Worm (Caenorhabditis elegans) whole organism, L4 larva: ENCODE measurements around the gene sdz-38.

Source experiments
- D1046.2 ChIP-seq: fragments of 200-800 bp; sonication (Bioruptor generic); IDR thresholded peaks from 2 replicates; pipeline ENCODE4 v1.3.6; 2022; ENCODE audit warnings: missing genetic modification characterization, missing compliant biosample characterization
- F26F4.8 ChIP-seq: fragments of 200-800 bp; sonication (Bioruptor generic); conservative IDR thresholded peaks from 2 replicates; pipeline ENCODE4 v1.3.6; 2022; ENCODE audit warnings: missing genetic modification characterization, missing compliant biosample characterization
- F37D6.2 ChIP-seq: sonication (generic microtip); optimal IDR thresholded peaks from 2 replicates; lab custom pipeline; 2016; ENCODE audit warnings: mild to moderate bottlenecking, missing genetic modification characterization, missing compliant biosample characterization
- F44E2.7 ChIP-seq: fragments of 200-800 bp; sonication (Bioruptor generic); IDR thresholded peaks from 2 replicates; pipeline ENCODE4 v2.1.2; 2022; ENCODE audit warnings: missing genetic modification characterization, missing compliant biosample characterization
- R02D3.7 ChIP-seq: fragments of 150-350 bp; sonication (generic microtip); optimal IDR thresholded peaks from 3 replicates; lab custom pipeline; 2014; ENCODE audit warnings: missing biosample characterization, missing genetic modification characterization
- T20F7.1 ChIP-seq: fragments of 200-800 bp; sonication (Bioruptor generic); optimal IDR thresholded peaks from 2 replicates; lab custom pipeline; 2018; ENCODE audit warnings: mild to moderate bottlenecking, missing genetic modification characterization, missing compliant biosample characterization
- T26A8.4 ChIP-seq: fragments of 200-800 bp; sonication (Bioruptor generic); IDR thresholded peaks from 2 replicates; pipeline ENCODE4 v1.3.6; 2022; ENCODE audit warnings: missing genetic modification characterization, missing compliant biosample characterization
- Y105C5A.15 ChIP-seq: fragments of 200-800 bp; sonication (Bioruptor generic); IDR thresholded peaks from 2 replicates; pipeline ENCODE4 v1.3.6; 2022; ENCODE audit warnings: missing genetic modification characterization, missing compliant biosample characterization
- Y48G9A.11 ChIP-seq: fragments of 200-800 bp; sonication (Bioruptor generic); IDR thresholded peaks from 2 replicates; pipeline ENCODE4 v1.3.6; 2022; ENCODE audit warnings: missing genetic modification reagents, missing genetic modification characterization, missing compliant biosample characterization
- ZK337.2 ChIP-seq: fragments of 200-800 bp; sonication (Bioruptor generic); IDR thresholded peaks from 2 replicates; pipeline ENCODE4 v1.3.6; 2022; ENCODE audit warnings: missing genetic modification reagents, missing genetic modification characterization, missing compliant biosample characterization
- aly-2 ChIP-seq: sonication (generic microtip); optimal IDR thresholded peaks from 2 replicates; lab custom pipeline; 2018; ENCODE audit warnings: missing biosample characterization, missing genetic modification characterization
- ceh-32 ChIP-seq: sonication (generic microtip); optimal IDR thresholded peaks from 2 replicates; lab custom pipeline; 2016; ENCODE audit warnings: mild to moderate bottlenecking, missing genetic modification characterization, missing compliant biosample characterization; ENCODE audit not compliant: poor library complexity
- ceh-44 ChIP-seq: fragments of 200-800 bp; sonication (Bioruptor generic); IDR thresholded peaks from 2 replicates; pipeline ENCODE4 v1.3.6; 2022; ENCODE audit warnings: missing genetic modification reagents, missing genetic modification characterization, missing compliant biosample characterization
- daf-12 ChIP-seq: fragments of 150-350 bp; optimal IDR thresholded peaks from 2 replicates; lab custom pipeline; 2014; ENCODE audit warnings: missing biosample characterization, missing genetic modification reagents, missing genetic modification characterization
- dmd-9 ChIP-seq: fragments of 200-800 bp; sonication (Bioruptor generic); IDR thresholded peaks from 2 replicates; pipeline ENCODE4 v1.3.6; 2022; ENCODE audit warnings: missing genetic modification reagents, missing genetic modification characterization, missing compliant biosample characterization
- dpl-1 ChIP-seq: fragments of 150-350 bp; optimal IDR thresholded peaks from 2 replicates; lab custom pipeline; 2014; ENCODE audit warnings: missing biosample characterization, missing genetic modification reagents, missing genetic modification characterization
- duxl-1 ChIP-seq: sonication (generic microtip); optimal IDR thresholded peaks from 2 replicates; lab custom pipeline; 2016; ENCODE audit warnings: mild to moderate bottlenecking, missing genetic modification characterization, moderate library complexity, missing compliant biosample characterization; ENCODE audit not compliant: poor library complexity
- fkh-10 ChIP-seq: fragments of 150-350 bp; optimal IDR thresholded peaks from 2 replicates; lab custom pipeline; 2014; ENCODE audit warnings: missing biosample characterization, missing genetic modification reagents, missing genetic modification characterization
- hmg-1.1 ChIP-seq: fragments of 200-800 bp; sonication (Bioruptor generic); IDR thresholded peaks from 2 replicates; pipeline ENCODE4 v1.3.6; 2022; ENCODE audit warnings: missing genetic modification reagents, missing genetic modification characterization, missing compliant biosample characterization
- jun-1 ChIP-seq: fragments of 150-350 bp; optimal IDR thresholded peaks from 2 replicates; lab custom pipeline; 2014; ENCODE audit warnings: missing biosample characterization, missing genetic modification reagents, missing genetic modification characterization
- lim-7 ChIP-seq: fragments of 200-800 bp; sonication (Bioruptor generic); IDR thresholded peaks from 2 replicates; pipeline ENCODE4 v1.3.6; 2022; ENCODE audit warnings: missing genetic modification characterization, missing compliant biosample characterization
- lin-1 ChIP-seq: fragments of 200-800 bp; sonication (Bioruptor generic); IDR thresholded peaks from 2 replicates; pipeline ENCODE4 v1.3.6; 2022; ENCODE audit warnings: missing genetic modification reagents, missing genetic modification characterization, missing compliant biosample characterization
- lin-15B ChIP-seq: fragments of 150-350 bp; sonication (generic microtip); optimal IDR thresholded peaks from 3 replicates; lab custom pipeline; 2014; ENCODE audit warnings: missing biosample characterization, missing genetic modification characterization
- lin-29 ChIP-seq: fragments of 200-800 bp; sonication (Bioruptor generic); IDR thresholded peaks from 2 replicates; pipeline ENCODE4 v1.3.6; 2022; ENCODE audit warnings: missing genetic modification reagents, missing genetic modification characterization, missing compliant biosample characterization
- lin-38 ChIP-seq: fragments of 200-800 bp; sonication (Bioruptor generic); IDR thresholded peaks from 2 replicates; pipeline ENCODE4 v1.3.6; 2022; ENCODE audit warnings: missing genetic modification reagents, missing genetic modification characterization, missing compliant biosample characterization
- lin-39 ChIP-seq: fragments of 150-350 bp; optimal IDR thresholded peaks from 2 replicates; lab custom pipeline; 2014; ENCODE audit warnings: missing biosample characterization, missing genetic modification reagents, missing genetic modification characterization
- lir-3 ChIP-seq: sonication (generic microtip); optimal IDR thresholded peaks from 2 replicates; lab custom pipeline; 2016; ENCODE audit warnings: mild to moderate bottlenecking, missing genetic modification characterization, missing compliant biosample characterization
- lsy-2 ChIP-seq, 2 experiments: fragments of 150-350 bp in 1 of 2; sonication (generic microtip) in 1 of 2; optimal IDR thresholded peaks; 2 replicates each; lab custom pipeline; 2014 to 2017; ENCODE audit warnings: missing biosample characterization in 2 of 2, missing genetic modification characterization in 2 of 2
- mdl-1 ChIP-seq, 2 experiments: fragments of 150-350 bp in 1 of 2; sonication (generic microtip) in 1 of 2; optimal IDR thresholded peaks; 2 replicates each; lab custom pipeline; 2014 to 2017; ENCODE audit warnings: missing biosample characterization in 2 of 2, missing genetic modification characterization in 2 of 2
- mxl-2 ChIP-seq: fragments of 200-800 bp; sonication (Bioruptor generic); conservative IDR thresholded peaks from 2 replicates; pipeline ENCODE4 v1.3.6; 2022; ENCODE audit warnings: missing genetic modification reagents, missing genetic modification characterization, missing compliant biosample characterization
- nhr-11 ChIP-seq: fragments of 150-350 bp; optimal IDR thresholded peaks from 2 replicates; lab custom pipeline; 2014; ENCODE audit warnings: missing biosample characterization, missing genetic modification characterization
- nhr-41 ChIP-seq: fragments of 200-800 bp; sonication (Bioruptor generic); IDR thresholded peaks from 2 replicates; pipeline ENCODE4 v1.3.6; 2022; ENCODE audit warnings: missing genetic modification reagents, missing genetic modification characterization, missing compliant biosample characterization
- nhr-6 ChIP-seq: fragments of 150-350 bp; optimal IDR thresholded peaks from 2 replicates; lab custom pipeline; 2014; ENCODE audit warnings: missing biosample characterization, missing genetic modification characterization
- nhr-77 ChIP-seq: fragments of 150-350 bp; optimal IDR thresholded peaks from 2 replicates; lab custom pipeline; 2014; ENCODE audit warnings: missing biosample characterization, missing genetic modification characterization
- pha-4 ChIP-seq, 2 experiments: fragments of 150-350 bp in 1 of 2; fragments of 200-800 bp in 1 of 2; sonication (Bioruptor generic) in 1 of 2; IDR thresholded peaks in 1 of 2; optimal IDR thresholded peaks in 1 of 2; 2 replicates each; pipeline versions ENCODE4 v1.3.6 to Lab custom; 2014 to 2022; ENCODE audit warnings: missing genetic modification characterization in 2 of 2, missing genetic modification reagents in 2 of 2, missing biosample characterization in 1 of 2, missing compliant biosample characterization in 1 of 2
- php-3 ChIP-seq: fragments of 200-800 bp; sonication (Bioruptor generic); IDR thresholded peaks from 2 replicates; pipeline ENCODE4 v1.3.6; 2022; ENCODE audit warnings: missing genetic modification reagents, missing genetic modification characterization, missing compliant biosample characterization
- saeg-2 ChIP-seq: fragments of 200-800 bp; sonication (Bioruptor generic); IDR thresholded peaks from 2 replicates; pipeline ENCODE4 v1.3.6; 2022; ENCODE audit warnings: missing genetic modification reagents, missing genetic modification characterization, missing compliant biosample characterization
- set-16 ChIP-seq: fragments of 200-800 bp; sonication (Bioruptor generic); IDR thresholded peaks from 2 replicates; pipeline ENCODE4 v1.3.6; 2022; ENCODE audit warnings: missing genetic modification reagents, missing genetic modification characterization, missing compliant biosample characterization
- spr-1 ChIP-seq: sonication (generic microtip); optimal IDR thresholded peaks from 2 replicates; lab custom pipeline; 2016; ENCODE audit warnings: mild to moderate bottlenecking, missing genetic modification characterization, missing compliant biosample characterization
- tag-97 ChIP-seq: fragments of 200-800 bp; sonication (Bioruptor generic); IDR thresholded peaks from 2 replicates; pipeline ENCODE4 v1.3.6; 2022; ENCODE audit warnings: missing genetic modification characterization, missing compliant biosample characterization
- tra-1 ChIP-seq: fragments of 200-800 bp; sonication (Bioruptor generic); IDR thresholded peaks from 2 replicates; pipeline ENCODE4 v1.3.6; 2022; ENCODE audit warnings: missing genetic modification reagents, missing genetic modification characterization, missing compliant biosample characterization
- unc-130 ChIP-seq: sonication (generic microtip); optimal IDR thresholded peaks from 2 replicates; lab custom pipeline; 2016; ENCODE audit warnings: missing genetic modification reagents, missing genetic modification characterization, missing compliant biosample characterization
- unc-39 ChIP-seq: sonication (generic microtip); optimal IDR thresholded peaks from 2 replicates; lab custom pipeline; 2017; ENCODE audit warnings: missing biosample characterization, missing genetic modification characterization
- unc-62 ChIP-seq, 3 experiments: fragments of 150-350 bp in 1 of 3; sonication (generic microtip); optimal IDR thresholded peaks in 2 of 3; peaks in 1 of 3; 1 replicate in 1 of 3; 2 replicates in 2 of 3; lab custom pipeline; 2014 to 2017; ENCODE audit warnings: missing biosample characterization in 3 of 3, missing genetic modification characterization in 3 of 3, missing genetic modification reagents in 3 of 3, missing genotype in 1 of 3
- zfp-3 ChIP-seq: fragments of 200-800 bp; sonication (Bioruptor generic); conservative IDR thresholded peaks from 2 replicates; pipeline ENCODE4 v1.3.6; 2022; ENCODE audit warnings: missing genetic modification reagents, missing genetic modification characterization, missing compliant biosample characterization
- zip-11 ChIP-seq: fragments of 200-800 bp; sonication (Bioruptor generic); IDR thresholded peaks from 2 replicates; pipeline ENCODE4 v1.3.6; 2022; ENCODE audit warnings: missing genetic modification characterization, missing compliant biosample characterization
- ztf-11 ChIP-seq: fragments of 150-350 bp; optimal IDR thresholded peaks from 2 replicates; lab custom pipeline; 2014; ENCODE audit warnings: missing biosample characterization, missing genetic modification characterization

The sdz-38 gene

DNA sequence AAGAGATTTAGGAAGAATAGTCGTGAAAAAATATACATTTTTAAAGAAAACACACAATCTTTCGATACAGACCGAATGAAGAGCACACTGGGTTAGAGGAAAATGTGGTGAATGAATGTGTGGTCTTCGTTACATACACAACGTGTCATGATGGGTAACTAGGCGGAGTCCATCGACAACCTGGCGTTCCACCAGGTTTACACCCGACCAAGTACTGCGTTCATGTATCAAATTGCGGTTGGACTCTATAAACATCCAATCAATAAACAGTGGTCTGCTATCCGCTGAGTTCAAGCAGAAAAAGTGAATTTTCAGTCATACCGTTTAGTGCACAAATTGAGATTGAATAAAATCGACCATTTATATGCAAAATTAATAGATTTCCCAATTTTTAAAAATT lies at the start of gene sdz-38:
TSS of gene sdz-38 (minus strand) at position 101 of the 400 bp plus-strand sequence.
- no peak for TF ChIP-seq ceh-32 (tag; lab: Kevin White, UChicago)
- TF ChIP-seq ZK337.2 (GFP tag; lab: Robert Waterston, UW), result no peak
- TF ChIP-seq fkh-10 (GFP tag; lab: Kevin White, UChicago), result no peak
- TF ChIP-seq php-3, result no peak

DNA sequence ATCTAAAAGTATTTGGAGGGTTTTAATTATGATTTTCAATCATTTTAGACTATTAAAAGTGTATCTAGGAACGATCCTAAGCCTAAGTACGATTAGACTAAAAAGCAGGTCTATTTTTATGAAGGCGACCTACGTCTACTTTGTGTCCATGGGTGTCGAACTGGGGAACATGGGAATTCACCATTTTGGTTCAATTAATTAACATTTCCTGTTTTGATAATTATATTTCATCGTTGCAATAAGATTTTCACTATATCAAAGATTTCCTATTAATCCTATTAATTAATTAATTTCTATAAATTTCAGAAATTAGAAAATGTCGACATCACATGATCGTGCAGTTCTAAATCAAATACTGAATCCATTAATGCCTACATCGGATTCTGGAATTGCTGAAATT lies 48.2 kb upstream of the sdz-38 start, which contains the start of gene ttc-36:
TSS of gene ttc-36 (plus strand) at position 301 of the 400 bp plus-strand sequence.
- no peak for TF ChIP-seq set-16
- TF ChIP-seq, all 104 proteins: peak for 0

DNA sequence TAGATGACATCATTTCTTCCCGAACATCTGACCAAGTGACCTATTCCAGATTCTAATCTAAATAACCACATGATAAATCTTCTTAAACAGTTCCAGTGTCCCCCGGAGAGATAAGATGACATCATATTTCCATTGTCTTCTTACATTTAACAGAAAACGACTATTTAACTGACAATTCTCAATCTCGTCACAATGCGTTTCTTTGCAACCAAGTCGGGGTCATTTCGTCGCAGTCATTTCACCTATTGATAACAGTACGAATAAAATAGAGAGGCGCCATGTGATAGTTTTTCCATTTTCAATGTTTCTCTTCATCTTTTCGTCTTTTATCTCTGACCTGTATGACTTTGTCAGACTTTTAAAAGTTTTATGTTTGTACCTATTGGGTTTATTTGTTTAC lies 47.4 kb upstream of the sdz-38 start:
- no peak for TF ChIP-seq saeg-2 (GFP tag; lab: Robert Waterston, UW)
- no peak for TF ChIP-seq nhr-11 (tag; lab: Kevin White, UChicago)
- TF ChIP-seq lir-3 (tag; lab: Kevin White, UChicago), result no peak
- TF ChIP-seq lin-29 (GFP tag; lab: Robert Waterston, UW), result no peak
- no peak for TF ChIP-seq T26A8.4 (GFP tag; lab: Robert Waterston, UW)
- no peak for TF ChIP-seq ztf-11 (tag; lab: Kevin White, UChicago)
- no peak for TF ChIP-seq zip-11 (GFP tag; lab: Robert Waterston, UW)
- no peak for TF ChIP-seq mxl-2
- TF ChIP-seq tag-97, result no peak
- no peak for TF ChIP-seq duxl-1 (tag; lab: Kevin White, UChicago)
- no peak for TF ChIP-seq dpl-1 (GFP tag; lab: Kevin White, UChicago)
- TF ChIP-seq F37D6.2 (tag; lab: Kevin White, UChicago), result no peak
- peak in 1 of 2 experiments; percentile 54 for TF ChIP-seq mdl-1 (tag; optimal IDR thresholded peaks at IDR 0.05; lab: Kevin White, UChicago)
- peak; percentile 15 for TF ChIP-seq T20F7.1
- no peak for TF ChIP-seq ceh-44 (GFP tag; lab: Robert Waterston, UW)
- TF ChIP-seq lin-15B, result no peak
- no peak for TF ChIP-seq lin-39
- no peak for TF ChIP-seq Y105C5A.15 (GFP tag; lab: Robert Waterston, UW)
- TF ChIP-seq nhr-41 (GFP tag; lab: Robert Waterston, UW), result peak; percentile 38; the same call in 1 of the 2 replicates
- no peak for TF ChIP-seq pha-4 (GFP tag; IDR thresholded peaks at IDR 0.05; lab: Robert Waterston, UW)
- TF ChIP-seq pha-4 (tag; optimal IDR thresholded peaks at IDR 0.05; lab: Kevin White, UChicago), result no peak
- no peak for TF ChIP-seq daf-12 (tag; lab: Kevin White, UChicago)
- TF ChIP-seq jun-1 (tag; lab: Kevin White, UChicago), result no peak
- peak in 1 of 2 experiments; percentile 58 for TF ChIP-seq lsy-2 (tag; optimal IDR thresholded peaks at IDR 0.05; lab: Kevin White, UChicago)
- no peak for TF ChIP-seq unc-130
- TF ChIP-seq tra-1 (GFP tag; lab: Robert Waterston, UW), result no peak
- no peak for TF ChIP-seq D1046.2 (GFP tag; lab: Robert Waterston, UW)
- TF ChIP-seq unc-62 (GFP tag; optimal IDR thresholded peaks at IDR 0.05 in 1 of 2; lab: Kevin White, UChicago), result peak in 1 of 2 experiments; percentile 53
- TF ChIP-seq unc-62 (tag; optimal IDR thresholded peaks at IDR 0.05; lab: Kevin White, UChicago), result no peak
- TF ChIP-seq ceh-32 (tag; lab: Kevin White, UChicago), result no peak
- TF ChIP-seq Y48G9A.11, result no peak
- no peak for TF ChIP-seq F44E2.7
- no peak for TF ChIP-seq lin-1 (GFP tag; lab: Robert Waterston, UW)
- no peak for TF ChIP-seq dmd-9 (GFP tag; lab: Robert Waterston, UW)
- TF ChIP-seq nhr-77, result peak; percentile 55
- no peak for TF ChIP-seq unc-39 (tag; lab: Kevin White, UChicago)
- TF ChIP-seq hmg-1.1 (GFP tag; lab: Robert Waterston, UW), result no peak
- no peak for TF ChIP-seq F26F4.8
- no peak for TF ChIP-seq lin-38 (GFP tag; lab: Robert Waterston, UW)
- TF ChIP-seq lim-7 (GFP tag; lab: Robert Waterston, UW), result no peak
- TF ChIP-seq nhr-6 (tag; lab: Kevin White, UChicago), result no peak
- no peak for TF ChIP-seq R02D3.7 (tag; lab: Kevin White, UChicago)
- TF ChIP-seq spr-1, result no peak
- TF ChIP-seq aly-2, result no peak
- no peak for TF ChIP-seq zfp-3
